Worm (Caenorhabditis elegans) whole organism, L1 larva: ENCODE results near the gene cutl-21.

Experiments
- C04F5.9 ChIP-seq: sonication (generic microtip); optimal IDR thresholded peaks from 2 replicates; lab custom pipeline; 2016; ENCODE audit warnings: missing genetic modification characterization, missing compliant biosample characterization
- C16A3.4 ChIP-seq: fragments of 150-350 bp; optimal IDR thresholded peaks from 2 replicates; lab custom pipeline; 2014; ENCODE audit warnings: missing biosample characterization, missing genetic modification characterization
- Y116A8C.19 ChIP-seq: sonication (generic microtip); optimal IDR thresholded peaks from 2 replicates; lab custom pipeline; 2016; ENCODE audit warnings: missing compliant biosample characterization, missing genetic modification characterization, borderline replicate concordance
- alr-1 ChIP-seq: fragments of 200-800 bp; sonication (Bioruptor generic); optimal IDR thresholded peaks from 2 replicates; lab custom pipeline; 2018; ENCODE audit warnings: borderline replicate concordance, mild to moderate bottlenecking, missing genetic modification characterization, missing compliant biosample characterization
- aly-2 ChIP-seq: fragments of 150-350 bp; optimal IDR thresholded peaks from 2 replicates; lab custom pipeline; 2014; ENCODE audit warnings: missing biosample characterization, missing genetic modification characterization
- blmp-1 ChIP-seq: fragments of 150-350 bp; optimal IDR thresholded peaks from 2 replicates; lab custom pipeline; 2014; ENCODE audit warnings: missing biosample characterization, missing genetic modification characterization
- ceh-8 ChIP-seq: fragments of 200-800 bp; sonication (Bioruptor generic); optimal IDR thresholded peaks from 2 replicates; lab custom pipeline; 2018; ENCODE audit warnings: mild to moderate bottlenecking, missing genetic modification characterization, moderate library complexity, missing compliant biosample characterization
- ceh-82 ChIP-seq, 3 experiments: fragments of 150-350 bp in 1 of 3; sonication (generic microtip) in 2 of 3; optimal IDR thresholded peaks; 2 replicates each; lab custom pipeline; 2014 to 2017; ENCODE audit warnings: missing biosample characterization in 3 of 3, missing genetic modification characterization in 3 of 3
- ceh-88 ChIP-seq: fragments of 200-800 bp; sonication (Bioruptor generic); IDR thresholded peaks from 2 replicates; pipeline ENCODE4 v1.3.6; 2022; ENCODE audit warnings: missing genetic modification characterization, missing compliant biosample characterization
- ceh-90 ChIP-seq: sonication (generic microtip); optimal IDR thresholded peaks from 2 replicates; lab custom pipeline; 2016; ENCODE audit warnings: missing genetic modification characterization, missing compliant biosample characterization
- dpl-1 ChIP-seq, 3 experiments: fragments of 150-350 bp in 2 of 3; sonication (generic microtip) in 1 of 3; optimal IDR thresholded peaks; 2 replicates each; lab custom pipeline; 2014 to 2017; ENCODE audit warnings: missing biosample characterization in 3 of 3, missing genetic modification characterization in 3 of 3, missing genetic modification reagents in 3 of 3
- dsc-1 ChIP-seq: sonication (generic microtip); optimal IDR thresholded peaks from 2 replicates; lab custom pipeline; 2016; ENCODE audit warnings: mild to moderate bottlenecking, missing genetic modification characterization, missing compliant biosample characterization
- efl-3 ChIP-seq: fragments of 200-800 bp; sonication (Bioruptor generic); optimal IDR thresholded peaks from 2 replicates; lab custom pipeline; 2018; ENCODE audit warnings: mild to moderate bottlenecking, missing genetic modification characterization, missing compliant biosample characterization
- egl-13 ChIP-seq: sonication (generic microtip); optimal IDR thresholded peaks from 2 replicates; lab custom pipeline; 2016; ENCODE audit warnings: missing genotype, missing genetic modification reagents, missing genetic modification characterization, missing compliant biosample characterization
- egl-27 ChIP-seq, 2 experiments: fragments of 150-350 bp in 1 of 2; sonication (generic microtip); optimal IDR thresholded peaks; 3 replicates each; lab custom pipeline; 2017 to 2018; ENCODE audit warnings: missing biosample characterization in 2 of 2, missing genetic modification characterization in 2 of 2, missing genetic modification reagents in 2 of 2
- elt-2 ChIP-seq: sonication (generic microtip); optimal IDR thresholded peaks from 2 replicates; lab custom pipeline; 2016; ENCODE audit warnings: missing genetic modification characterization, mild to moderate bottlenecking, inconsistent platforms, missing compliant biosample characterization, missing genetic modification reagents
- ets-5 ChIP-seq: fragments of 200-800 bp; sonication (Bioruptor generic); IDR thresholded peaks from 2 replicates; pipeline ENCODE4 v1.3.6; 2022; ENCODE audit warnings: missing genetic modification characterization, missing compliant biosample characterization
- fkh-8 ChIP-seq: sonication (generic microtip); optimal IDR thresholded peaks from 2 replicates; lab custom pipeline; 2016; ENCODE audit warnings: mild to moderate bottlenecking, missing genetic modification characterization, missing compliant biosample characterization
- fos-1 ChIP-seq: fragments of 150-350 bp; optimal IDR thresholded peaks from 2 replicates; lab custom pipeline; 2014; ENCODE audit warnings: missing biosample characterization, missing genetic modification characterization
- grh-1 ChIP-seq: fragments of 200-800 bp; sonication (Bioruptor generic); IDR thresholded peaks from 2 replicates; pipeline ENCODE4 v1.3.6; 2022; ENCODE audit warnings: missing genetic modification reagents, missing genetic modification characterization, missing compliant biosample characterization
- hlh-17 ChIP-seq: fragments of 200-800 bp; sonication (Bioruptor generic); optimal IDR thresholded peaks from 2 replicates; lab custom pipeline; 2018; ENCODE audit warnings: missing genetic modification characterization, mild to moderate bottlenecking, missing compliant biosample characterization, moderate library complexity, borderline replicate concordance
- hlh-4 ChIP-seq: sonication (generic microtip); optimal IDR thresholded peaks from 2 replicates; lab custom pipeline; 2016; ENCODE audit warnings: mild to moderate bottlenecking, missing genetic modification characterization, missing compliant biosample characterization
- hpl-2 ChIP-seq: fragments of 150-350 bp; optimal IDR thresholded peaks from 2 replicates; lab custom pipeline; 2014; ENCODE audit warnings: missing biosample characterization, missing genetic modification reagents, missing genetic modification characterization
- isw-1 ChIP-seq: fragments of 200-800 bp; sonication (Bioruptor generic); IDR thresholded peaks from 2 replicates; pipeline ENCODE4 v1.3.6; 2022; ENCODE audit warnings: missing genetic modification characterization, missing compliant biosample characterization
- jun-1 ChIP-seq: fragments of 150-350 bp; optimal IDR thresholded peaks from 2 replicates; lab custom pipeline; 2014; ENCODE audit warnings: missing biosample characterization, missing genetic modification reagents, missing genetic modification characterization
- lin-13 ChIP-seq: fragments of 150-350 bp; optimal IDR thresholded peaks from 2 replicates; lab custom pipeline; 2014; ENCODE audit warnings: missing biosample characterization, missing genetic modification reagents, missing genetic modification characterization
- lin-15B ChIP-seq: fragments of 150-350 bp; sonication (generic microtip); optimal IDR thresholded peaks from 3 replicates; lab custom pipeline; 2014; ENCODE audit warnings: missing biosample characterization, missing genetic modification characterization
- lin-35 ChIP-seq, 2 experiments: fragments of 150-350 bp; optimal IDR thresholded peaks; 2 replicates each; lab custom pipeline; 2014; ENCODE audit warnings: missing biosample characterization in 2 of 2, missing genetic modification characterization in 2 of 2, missing genetic modification reagents in 2 of 2
- lsy-2 ChIP-seq, 2 experiments: fragments of 150-350 bp; optimal IDR thresholded peaks; 2 replicates each; lab custom pipeline; 2014; ENCODE audit warnings: missing biosample characterization in 2 of 2, missing genetic modification characterization in 2 of 2
- mab-9 ChIP-seq: fragments of 200-800 bp; sonication (Bioruptor generic); IDR thresholded peaks from 2 replicates; pipeline ENCODE4 v1.3.6; 2022; ENCODE audit warnings: missing genetic modification reagents, missing genetic modification characterization, missing compliant biosample characterization
- mdl-1 ChIP-seq, 2 experiments: fragments of 150-350 bp; optimal IDR thresholded peaks; 2 replicates each; lab custom pipeline; 2014 to 2017; ENCODE audit warnings: missing biosample characterization in 2 of 2, missing genetic modification characterization in 2 of 2, inconsistent platforms in 1 of 2
- mep-1 ChIP-seq: fragments of 150-350 bp; optimal IDR thresholded peaks from 2 replicates; lab custom pipeline; 2014; ENCODE audit warnings: missing biosample characterization, missing genetic modification characterization
- nhr-11 ChIP-seq: fragments of 150-350 bp; optimal IDR thresholded peaks from 2 replicates; lab custom pipeline; 2014; ENCODE audit warnings: missing biosample characterization, missing genetic modification characterization
- nhr-12 ChIP-seq: sonication (generic microtip); optimal IDR thresholded peaks from 2 replicates; lab custom pipeline; 2017; ENCODE audit warnings: missing biosample characterization, missing genetic modification characterization
- nhr-19 ChIP-seq: fragments of 200-800 bp; sonication (Bioruptor generic); conservative IDR thresholded peaks from 2 replicates; pipeline ENCODE4 v1.3.6; 2022; ENCODE audit warnings: missing genetic modification characterization, missing compliant biosample characterization
- nhr-237 ChIP-seq: fragments of 150-350 bp; optimal IDR thresholded peaks from 2 replicates; lab custom pipeline; 2014; ENCODE audit warnings: missing biosample characterization, missing genetic modification characterization
- nhr-47 ChIP-seq: sonication (generic microtip); optimal IDR thresholded peaks from 2 replicates; lab custom pipeline; 2016; ENCODE audit warnings: mild to moderate bottlenecking, missing genetic modification characterization, moderate library complexity, missing compliant biosample characterization
- nhr-77 ChIP-seq: fragments of 150-350 bp; optimal IDR thresholded peaks from 2 replicates; lab custom pipeline; 2014; ENCODE audit warnings: missing biosample characterization, missing genetic modification characterization
- nhr-85 ChIP-seq: sonication (generic microtip); peaks from one replicate; lab custom pipeline; 2016; ENCODE audit warnings: missing genetic modification characterization, inconsistent platforms, missing compliant biosample characterization
- nhr-90 ChIP-seq: sonication (generic microtip); optimal IDR thresholded peaks from 2 replicates; lab custom pipeline; 2016; ENCODE audit warnings: mild to moderate bottlenecking, missing genetic modification characterization, missing compliant biosample characterization; ENCODE audit not compliant: poor library complexity
- pag-3 ChIP-seq: sonication (generic microtip); optimal IDR thresholded peaks from 2 replicates; lab custom pipeline; 2017; ENCODE audit warnings: missing genetic modification characterization, mild to moderate bottlenecking, missing compliant biosample characterization, antibody characterized with exemption, borderline replicate concordance; ENCODE audit not compliant: insufficient read depth
- rnt-1 ChIP-seq: sonication (generic microtip); optimal IDR thresholded peaks from 2 replicates; lab custom pipeline; 2016; ENCODE audit warnings: mild to moderate bottlenecking, missing genetic modification characterization, moderate library complexity, missing compliant biosample characterization
- skn-1 ChIP-seq: fragments of 150-350 bp; optimal IDR thresholded peaks from 2 replicates; lab custom pipeline; 2014; ENCODE audit warnings: missing biosample characterization, missing genetic modification characterization
- snpc-4 ChIP-seq: fragments of 150-350 bp; optimal IDR thresholded peaks from 2 replicates; lab custom pipeline; 2014; ENCODE audit warnings: missing biosample characterization, missing genetic modification characterization
- sox-4 ChIP-seq: sonication (generic microtip); optimal IDR thresholded peaks from 2 replicates; lab custom pipeline; 2016; ENCODE audit warnings: missing genetic modification characterization, missing compliant biosample characterization
- sptf-1 ChIP-seq: fragments of 150-350 bp; optimal IDR thresholded peaks from 2 replicates; lab custom pipeline; 2014; ENCODE audit warnings: missing biosample characterization, missing genetic modification characterization
- sup-37 ChIP-seq: fragments of 200-800 bp; sonication (Bioruptor generic); optimal IDR thresholded peaks from 2 replicates; lab custom pipeline; 2018; ENCODE audit warnings: mild to moderate bottlenecking, missing genetic modification characterization, missing compliant biosample characterization
- swsn-7 ChIP-seq: sonication (generic microtip); optimal IDR thresholded peaks from 2 replicates; lab custom pipeline; 2016; ENCODE audit warnings: missing genetic modification characterization, missing compliant biosample characterization
- vab-15 ChIP-seq: sonication (generic microtip); optimal IDR thresholded peaks from 2 replicates; lab custom pipeline; 2017; ENCODE audit warnings: missing genotype, mild to moderate bottlenecking, missing genetic modification characterization, missing compliant biosample characterization
- zag-1 ChIP-seq: fragments of 150-350 bp; optimal IDR thresholded peaks from 2 replicates; lab custom pipeline; 2014; ENCODE audit warnings: missing biosample characterization, missing genetic modification characterization
- zip-4 ChIP-seq: fragments of 200-800 bp; sonication (Bioruptor generic); optimal IDR thresholded peaks from 2 replicates; lab custom pipeline; 2018; ENCODE audit warnings: mild to moderate bottlenecking, missing genetic modification characterization, moderate library complexity, missing compliant biosample characterization

cutl-21 gene

DNA sequence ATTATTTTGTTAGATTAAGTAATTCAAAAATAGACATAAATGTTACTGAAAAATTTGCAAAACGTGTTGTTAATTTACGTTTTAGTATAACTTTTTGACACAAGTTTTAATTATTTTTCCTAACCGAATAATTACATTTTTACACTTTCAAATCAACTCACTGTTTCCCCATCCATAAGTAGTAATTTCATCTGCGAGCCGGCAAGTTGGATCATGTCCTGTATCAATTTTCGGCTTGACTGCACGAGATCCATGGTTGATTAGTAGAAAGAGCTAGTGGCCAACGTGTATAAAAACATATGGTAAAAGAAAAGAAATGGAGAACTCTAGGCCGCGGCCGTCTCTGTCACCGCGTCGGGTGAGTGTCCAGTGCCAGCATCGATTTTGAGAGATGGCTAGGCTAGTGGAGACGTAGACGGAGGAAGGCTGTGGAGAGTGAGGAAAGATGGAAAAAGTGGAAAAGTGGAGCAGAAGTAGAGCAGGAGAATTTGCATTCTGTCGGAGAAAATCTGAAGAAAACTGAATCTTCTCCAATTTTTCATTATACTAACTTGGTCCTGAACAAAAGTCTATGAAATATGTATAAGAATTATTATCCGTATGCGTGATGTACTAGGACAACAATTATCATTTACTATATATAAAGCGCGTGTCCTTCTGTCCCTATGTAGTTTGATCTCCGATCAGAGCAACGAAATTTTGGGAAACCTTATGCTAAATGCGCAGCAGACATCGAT, 29.5 kb upstream of the cutl-21 start, which contains the start of gene vps-45:
vps-45 (minus strand) TSS at position 350 of the 737 bp plus-strand sequence.
- TF ChIP-seq isw-1 (GFP tag; lab: Robert Waterston, UW) (peak; percentile 11; the same call in 1 of the 2 replicates), nhr-85 (tag; lab: Kevin White, UChicago) (peak; percentile 62), ets-5 (no peak), pag-3 (no peak), fkh-8 (tag; lab: Kevin White, UChicago) (no peak), C04F5.9 (tag; lab: Kevin White, UChicago) (no peak), nhr-90 (tag; lab: Kevin White, UChicago) (no peak), nhr-12 (tag; lab: Kevin White, UChicago) (no peak), zip-4 (no peak), lsy-2 (tag; optimal IDR thresholded peaks at IDR 0.05; lab: Kevin White, UChicago) (peak; percentile 24 to 56), blmp-1 (tag; lab: Kevin White, UChicago) (no peak), sptf-1 (no peak), swsn-7 (tag; lab: Kevin White, UChicago) (peak; percentile 38), rnt-1 (tag; lab: Kevin White, UChicago) (peak; percentile 74), nhr-47 (tag; lab: Kevin White, UChicago) (peak; percentile 34), ceh-8 (GFP tag; lab: Kevin White, UChicago) (no peak), nhr-19 (GFP tag; lab: Robert Waterston, UW) (no peak), sox-4 (tag; lab: Kevin White, UChicago) (no peak), nhr-11 (tag; lab: Kevin White, UChicago) (no peak), ceh-82 (tag; optimal IDR thresholded peaks at IDR 0.05; lab: Kevin White, UChicago) (peak in 2 of 3 experiments; percentile 12 to 60), elt-2 (tag; lab: Kevin White, UChicago) (peak; percentile 8), alr-1 (tag; lab: Kevin White, UChicago) (no peak), ceh-90 (tag; lab: Kevin White, UChicago) (no peak), lin-13 (GFP tag; lab: Kevin White, UChicago) (no peak), ceh-88 (GFP tag; lab: Robert Waterston, UW) (no peak), vab-15 (tag; lab: Kevin White, UChicago) (no peak), aly-2 (tag; lab: Kevin White, UChicago) (no peak), efl-3 (GFP tag; lab: Kevin White, UChicago) (no peak), C16A3.4 (tag; lab: Kevin White, UChicago) (peak; percentile 26), snpc-4 (tag; lab: Kevin White, UChicago) (no peak), fos-1 (tag; lab: Kevin White, UChicago) (no peak), nhr-77 (tag; lab: Kevin White, UChicago) (no peak), hlh-17 (GFP tag; lab: Kevin White, UChicago) (no peak), dpl-1 (GFP tag; optimal IDR thresholded peaks at IDR 0.05; lab: Kevin White, UChicago) (peak in 1 of 3 experiments; percentile 25), dsc-1 (tag; lab: Kevin White, UChicago) (peak; percentile 57), mdl-1 (tag; optimal IDR thresholded peaks at IDR 0.05; lab: Kevin White, UChicago) (peak in 1 of 2 experiments; percentile 11), hlh-4 (no peak), skn-1 (tag; lab: Kevin White, UChicago) (peak; percentile 67), nhr-237 (tag; lab: Kevin White, UChicago) (no peak), Y116A8C.19 (no peak), lin-35 (GFP tag; optimal IDR thresholded peaks at IDR 0.05; lab: Kevin White, UChicago) (peak; percentile 14 to 36), egl-13 (tag; lab: Kevin White, UChicago) (peak; percentile 29), jun-1 (tag; lab: Kevin White, UChicago) (no peak), sup-37 (no peak), egl-27 (tag; optimal IDR thresholded peaks at IDR 0.05; lab: Kevin White, UChicago) (no peak), hpl-2 (GFP tag; lab: Kevin White, UChicago) (no peak), mep-1 (peak; percentile 44), zag-1 (tag; lab: Kevin White, UChicago) (no peak), grh-1 (GFP tag; lab: Robert Waterston, UW) (no peak), lin-15B (no peak), mab-9 (GFP tag; lab: Robert Waterston, UW) (no peak)
